Fruit fly (Drosophila melanogaster) whole organism, embryonic: ENCODE results near the gene Gk2.

Source experiments
- CG10147 ChIP-seq: fragments of 200-800 bp; sonication (Bioruptor generic); optimal IDR thresholded peaks from 2 replicates; lab custom pipeline; 2019; ENCODE audit warnings: missing biosample characterization, mild to moderate bottlenecking, missing genetic modification characterization, moderate library complexity
- CG12391 ChIP-seq: fragments of 200-800 bp; sonication (Bioruptor generic); optimal IDR thresholded peaks from 3 replicates; lab custom pipeline; 2018; ENCODE audit warnings: missing biosample characterization, mild to moderate bottlenecking, missing genetic modification characterization, moderate library complexity
- CG14441 ChIP-seq: fragments of 200-800 bp; sonication (Bioruptor generic); IDR thresholded peaks from 2 replicates; pipeline ENCODE4 v1.3.6; 2022; ENCODE audit warnings: missing biosample characterization, missing genetic modification characterization
- CG1529 ChIP-seq: fragments of 200-800 bp; sonication (Bioruptor generic); optimal IDR thresholded peaks from 3 replicates; lab custom pipeline; 2018; ENCODE audit warnings: missing biosample characterization, missing genetic modification characterization
- CG15601 ChIP-seq: fragments of 200-800 bp; sonication (Bioruptor generic); optimal IDR thresholded peaks from 3 replicates; lab custom pipeline; 2019; ENCODE audit warnings: missing biosample characterization, mild to moderate bottlenecking, missing genetic modification characterization, moderate library complexity
- CG17612 ChIP-seq: fragments of 200-800 bp; sonication (Bioruptor generic); IDR thresholded peaks from 2 replicates; pipeline ENCODE4 v1.3.6; 2022; ENCODE audit warnings: missing biosample characterization, missing genetic modification characterization
- CG18011 ChIP-seq: fragments of 200-800 bp; sonication (Bioruptor generic); optimal IDR thresholded peaks from 2 replicates; lab custom pipeline; 2017; ENCODE audit warnings: missing biosample characterization, missing genetic modification characterization, mild to moderate bottlenecking, moderate library complexity, missing genotype
- CG18599 ChIP-seq: fragments of 200-800 bp; sonication (Bioruptor generic); optimal IDR thresholded peaks from 3 replicates; lab custom pipeline; 2017; ENCODE audit warnings: missing biosample characterization, missing genetic modification characterization, mild to moderate bottlenecking, moderate library complexity, missing genetic modification reagents
- CG18764 ChIP-seq: fragments of 200-800 bp; sonication (Bioruptor generic); optimal IDR thresholded peaks from 3 replicates; lab custom pipeline; 2016; ENCODE audit warnings: missing biosample characterization, missing genetic modification characterization
- CG3838 ChIP-seq: fragments of 200-800 bp; sonication (Bioruptor generic); optimal IDR thresholded peaks from 3 replicates; lab custom pipeline; 2016; ENCODE audit warnings: missing biosample characterization, missing genetic modification characterization
- CG3995 ChIP-seq: fragments of 200-800 bp; sonication (Bioruptor generic); optimal IDR thresholded peaks from 3 replicates; lab custom pipeline; 2016; ENCODE audit warnings: missing biosample characterization, missing genetic modification characterization
- CG42726 ChIP-seq: fragments of 200-800 bp; sonication (Bioruptor generic); IDR thresholded peaks from 2 replicates; pipeline ENCODE4 v1.3.6; 2022; ENCODE audit warnings: missing biosample characterization, missing genetic modification characterization; ENCODE audit not compliant: partially characterized antibody
- CG4282 ChIP-seq: fragments of 200-800 bp; sonication (Bioruptor generic); optimal IDR thresholded peaks from 2 replicates; lab custom pipeline; 2016; ENCODE audit warnings: missing biosample characterization, missing genetic modification characterization
- CG6272 ChIP-seq: fragments of 200-800 bp; sonication (Bioruptor generic); IDR thresholded peaks from 2 replicates; pipeline ENCODE4 v1.3.6; 2022; ENCODE audit warnings: missing biosample characterization, missing genetic modification characterization
- CG7839 ChIP-seq: fragments of 200-800 bp; sonication (Bioruptor generic); optimal IDR thresholded peaks from 3 replicates; lab custom pipeline; 2018; ENCODE audit warnings: missing biosample characterization, mild to moderate bottlenecking, missing genetic modification characterization, moderate library complexity
- CG9876 ChIP-seq: fragments of 200-800 bp; sonication (Bioruptor generic); optimal IDR thresholded peaks from 2 replicates; lab custom pipeline; 2016; ENCODE audit warnings: missing biosample characterization, missing genetic modification characterization
- D19A ChIP-seq: fragments of 200-800 bp; optimal IDR thresholded peaks from 3 replicates; lab custom pipeline; 2019; ENCODE audit warnings: missing biosample characterization, mild to moderate bottlenecking, missing genetic modification characterization, moderate library complexity
- Deaf1 ChIP-seq: fragments of 200-800 bp; optimal IDR thresholded peaks from 3 replicates; lab custom pipeline; 2019; ENCODE audit warnings: missing biosample characterization, mild to moderate bottlenecking, missing genetic modification characterization, moderate library complexity
- E2f2 ChIP-seq: fragments of 200-800 bp; sonication (Bioruptor generic); IDR thresholded peaks from 2 replicates; pipeline ENCODE4 v1.3.6; 2022; ENCODE audit warnings: missing biosample characterization, missing genetic modification characterization
- H15 ChIP-seq: fragments of 200-800 bp; sonication (Bioruptor generic); IDR thresholded peaks from 3 replicates; pipeline ENCODE4 v1.3.6; 2022; ENCODE audit warnings: missing biosample characterization, missing genetic modification characterization
- HmgZ ChIP-seq: fragments of 200-800 bp; sonication (Bioruptor generic); optimal IDR thresholded peaks from 2 replicates; lab custom pipeline; 2018; ENCODE audit warnings: missing biosample characterization, mild to moderate bottlenecking, missing genetic modification characterization
- Lpt ChIP-seq: fragments of >200 bp; optimal IDR thresholded peaks from 2 replicates; lab custom pipeline; 2018; ENCODE audit warnings: missing biosample characterization, missing genetic modification characterization
- Med ChIP-seq: fragments of 200-800 bp; sonication (Bioruptor generic); peaks from one replicate; lab custom pipeline; 2016; ENCODE audit warnings: missing biosample characterization, missing genetic modification characterization, mild to moderate bottlenecking, inconsistent platforms, moderate library complexity
- Nf-YC ChIP-seq: fragments of 200-800 bp; optimal IDR thresholded peaks from 3 replicates; lab custom pipeline; 2019; ENCODE audit warnings: missing biosample characterization, mild to moderate bottlenecking, missing genetic modification characterization, moderate library complexity
- PHDP ChIP-seq: fragments of 200-800 bp; sonication (Bioruptor generic); optimal IDR thresholded peaks from 3 replicates; lab custom pipeline; 2018; ENCODE audit warnings: missing biosample characterization, mild to moderate bottlenecking, missing genetic modification characterization, moderate library complexity
- Ptx1 ChIP-seq: fragments of 200-800 bp; sonication (Bioruptor generic); IDR thresholded peaks from 2 replicates; pipeline ENCODE4 v1.3.6; 2022; ENCODE audit warnings: missing biosample characterization, missing genetic modification characterization
- abd-A ChIP-seq: fragments of 200-800 bp; sonication (Bioruptor generic); optimal IDR thresholded peaks from 3 replicates; lab custom pipeline; 2019; ENCODE audit warnings: missing biosample characterization, mild to moderate bottlenecking, missing genetic modification characterization, moderate library complexity
- amos ChIP-seq: fragments of 200-800 bp; sonication (Bioruptor generic); IDR thresholded peaks from 2 replicates; pipeline ENCODE4 v1.3.6; 2022; ENCODE audit warnings: missing biosample characterization, missing genetic modification characterization; ENCODE audit not compliant: partially characterized antibody
- ato ChIP-seq: fragments of 200-800 bp; sonication (Bioruptor generic); IDR thresholded peaks from 2 replicates; pipeline ENCODE4 v1.3.6; 2022; ENCODE audit warnings: missing biosample characterization, missing genetic modification characterization; ENCODE audit not compliant: partially characterized antibody
- bab2 ChIP-seq: fragments of 200-800 bp; sonication (Bioruptor generic); optimal IDR thresholded peaks from 2 replicates; lab custom pipeline; 2016; ENCODE audit warnings: missing biosample characterization, missing genetic modification characterization
- chm ChIP-seq: fragments of 200-800 bp; sonication (Bioruptor generic); IDR thresholded peaks from 2 replicates; pipeline ENCODE4 v1.3.6; 2022; ENCODE audit warnings: missing biosample characterization, missing genetic modification characterization
- chn ChIP-seq: fragments of 200-800 bp; sonication (Bioruptor generic); optimal IDR thresholded peaks from 2 replicates; lab custom pipeline; 2016; ENCODE audit warnings: missing biosample characterization, missing genetic modification characterization
- croc ChIP-seq: fragments of 200-800 bp; sonication (Bioruptor generic); conservative IDR thresholded peaks from 3 replicates; pipeline ENCODE4 v1.3.6; 2022; ENCODE audit warnings: missing biosample characterization, missing genetic modification characterization
- emc ChIP-seq: fragments of 200-800 bp; sonication (Bioruptor generic); optimal IDR thresholded peaks from 2 replicates; lab custom pipeline; 2016; ENCODE audit warnings: missing biosample characterization, missing genetic modification characterization
- ems ChIP-seq: fragments of 200-800 bp; sonication (Bioruptor generic); optimal IDR thresholded peaks from 3 replicates; lab custom pipeline; 2016; ENCODE audit warnings: missing biosample characterization, missing genetic modification characterization
- hkb ChIP-seq, 2 experiments: fragments of 200-800 bp in 1 of 2; fragments of >200 bp in 1 of 2; sonication (Bioruptor generic) in 1 of 2; IDR thresholded peaks in 1 of 2; optimal IDR thresholded peaks in 1 of 2; 2 replicates each; pipeline versions ENCODE4 v1.3.6 to Lab custom; 2017 to 2022; ENCODE audit warnings: missing biosample characterization in 1 of 2, missing genetic modification characterization in 1 of 2
- insv ChIP-seq, 2 experiments: fragments of 200-800 bp; sonication (Bioruptor generic); optimal IDR thresholded peaks; 3 replicates each; lab custom pipeline; 2016 to 2018; ENCODE audit warnings: missing biosample characterization in 2 of 2, missing genetic modification characterization in 2 of 2
- inv ChIP-seq: fragments of 200-800 bp; sonication (Bioruptor generic); IDR thresholded peaks from 2 replicates; pipeline ENCODE4 v1.3.6; 2022; ENCODE audit warnings: missing biosample characterization, missing genetic modification characterization; ENCODE audit not compliant: partially characterized antibody
- lab ChIP-seq: fragments of 200-800 bp; sonication (Bioruptor generic); optimal IDR thresholded peaks from 3 replicates; lab custom pipeline; 2017; ENCODE audit warnings: missing biosample characterization, missing genetic modification characterization, mild to moderate bottlenecking, moderate library complexity, missing genetic modification reagents
- lov ChIP-seq, 2 experiments: fragments of 200-800 bp in 1 of 2; fragments of >200 bp in 1 of 2; sonication (Bioruptor generic) in 1 of 2; IDR thresholded peaks in 1 of 2; optimal IDR thresholded peaks in 1 of 2; 2 replicates in 1 of 2; 3 replicates in 1 of 2; pipeline versions ENCODE4 v1.3.6 to Lab custom; 2017 to 2022; ENCODE audit warnings: missing biosample characterization in 1 of 2, missing genetic modification characterization in 1 of 2
- oc ChIP-seq: fragments of 200-800 bp; sonication (Bioruptor generic); optimal IDR thresholded peaks from 2 replicates; lab custom pipeline; 2018; ENCODE audit warnings: missing biosample characterization, mild to moderate bottlenecking, missing genetic modification characterization, moderate library complexity
- phol ChIP-seq: fragments of 200-800 bp; sonication (Bioruptor generic); optimal IDR thresholded peaks from 3 replicates; lab custom pipeline; 2018; ENCODE audit warnings: missing biosample characterization, mild to moderate bottlenecking, missing genetic modification characterization, moderate library complexity
- pros ChIP-seq: fragments of 200-800 bp; sonication (Bioruptor generic); optimal IDR thresholded peaks from 3 replicates; lab custom pipeline; 2019; ENCODE audit warnings: missing biosample characterization, mild to moderate bottlenecking, missing genetic modification characterization, moderate library complexity
- rib ChIP-seq: fragments of 200-800 bp; sonication (Bioruptor generic); IDR thresholded peaks from 2 replicates; pipeline ENCODE4 v1.3.6; 2022; ENCODE audit warnings: missing biosample characterization, missing genetic modification characterization
- sima ChIP-seq: fragments of 200-800 bp; sonication (Bioruptor generic); optimal IDR thresholded peaks from 2 replicates; lab custom pipeline; 2016; ENCODE audit warnings: missing biosample characterization, missing genetic modification characterization
- stwl ChIP-seq: fragments of 200-800 bp; sonication (Bioruptor generic); optimal IDR thresholded peaks from 3 replicates; lab custom pipeline; 2018; ENCODE audit warnings: missing biosample characterization, mild to moderate bottlenecking, missing genetic modification characterization, moderate library complexity
- sug ChIP-seq: fragments of 200-800 bp; optimal IDR thresholded peaks from 2 replicates; lab custom pipeline; 2019; ENCODE audit warnings: missing biosample characterization, mild to moderate bottlenecking, missing genetic modification characterization, moderate library complexity

The Gk2 gene

DNA sequence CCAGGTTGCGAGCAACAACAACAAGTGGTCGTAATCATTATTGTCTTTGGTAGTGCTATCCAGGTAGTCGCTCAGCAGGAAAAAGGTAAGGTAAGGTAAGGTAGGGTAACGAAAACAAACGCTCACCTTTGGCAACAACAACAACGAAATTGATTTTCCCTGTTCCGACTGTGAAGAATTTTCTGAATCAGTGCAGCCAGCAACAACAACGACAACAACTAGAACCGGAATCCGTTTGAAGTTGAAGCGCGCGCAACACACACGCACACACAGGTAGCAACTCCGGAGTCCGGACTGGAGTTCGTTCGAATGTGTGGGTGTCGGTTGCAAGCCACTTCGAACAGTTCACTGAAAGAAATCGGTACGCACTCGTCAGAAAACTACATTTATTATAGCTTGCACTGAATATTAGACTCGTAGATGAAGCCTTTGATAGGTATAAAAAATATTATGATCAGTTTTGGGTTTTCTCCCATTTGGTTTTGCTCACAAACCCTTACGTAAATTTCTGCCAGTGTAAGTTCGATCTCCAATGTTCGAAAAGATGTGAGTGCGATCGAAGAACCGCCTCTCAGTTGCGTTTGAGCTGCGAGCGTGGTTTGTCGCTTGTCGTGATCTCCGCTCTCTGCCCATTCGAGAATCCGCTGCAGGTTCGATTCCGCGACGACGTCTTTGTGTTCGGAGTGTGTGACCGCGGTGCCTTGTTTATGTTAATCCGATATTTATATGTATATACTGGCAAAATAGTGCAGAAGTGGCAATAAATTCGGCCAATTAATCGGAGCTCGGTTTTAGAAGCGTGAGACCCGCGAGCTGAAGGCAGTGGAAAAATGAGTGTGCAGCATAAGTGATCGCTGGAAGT is 8.4 kb downstream of the Gk2 start, which contains the start of gene CG13921 (continued):
- TF ChIP-seq croc: peak; percentile 98
- peak; percentile 99 for TF ChIP-seq H15 (GFP tag; lab: Robert Waterston, UW)
- no peak for TF ChIP-seq hkb (optimal IDR thresholded peaks at IDR 0.05; lab: Kevin White, UChicago)
- peak; percentile 99 for TF ChIP-seq hkb (GFP tag; IDR thresholded peaks at IDR 0.05; lab: Robert Waterston, UW)
- peak; percentile 99 for TF ChIP-seq phol (tag; lab: Kevin White, UChicago)
- peak; percentile 100 for TF ChIP-seq chn (GFP tag; lab: Kevin White, UChicago)
- TF ChIP-seq E2f2 (GFP tag; lab: Robert Waterston, UW): peak; percentile 85
- peak; percentile 69 for TF ChIP-seq abd-A
- TF ChIP-seq sima (GFP tag; lab: Kevin White, UChicago): peak; percentile 98
- TF ChIP-seq ems: peak; percentile 99
- TF ChIP-seq CG15601 (tag; lab: Kevin White, UChicago): peak; percentile 97
- peak; percentile 88 for TF ChIP-seq CG18011 (GFP tag; lab: Kevin White, UChicago)
- peak; percentile 93 for TF ChIP-seq CG17612 (GFP tag; lab: Robert Waterston, UW)
- peak; percentile 86 for TF ChIP-seq Deaf1 (tag; lab: Kevin White, UChicago)
- TF ChIP-seq Med: peak; percentile 100
- TF ChIP-seq oc (tag; lab: Kevin White, UChicago): peak; percentile 99
- peak; percentile 99 for TF ChIP-seq lab
- TF ChIP-seq rib (GFP tag; lab: Robert Waterston, UW): peak; percentile 97
- TF ChIP-seq inv (GFP tag; lab: Robert Waterston, UW): no peak
- peak; percentile 98 for TF ChIP-seq CG1529 (GFP tag; lab: Kevin White, UChicago)
- TF ChIP-seq Ptx1 (GFP tag; lab: Robert Waterston, UW): peak; percentile 95
- TF ChIP-seq stwl (tag; lab: Kevin White, UChicago): peak; percentile 95
- TF ChIP-seq CG14441 (GFP tag; lab: Robert Waterston, UW): peak; percentile 97
- TF ChIP-seq, all 482 proteins: peak for 437

DNA sequence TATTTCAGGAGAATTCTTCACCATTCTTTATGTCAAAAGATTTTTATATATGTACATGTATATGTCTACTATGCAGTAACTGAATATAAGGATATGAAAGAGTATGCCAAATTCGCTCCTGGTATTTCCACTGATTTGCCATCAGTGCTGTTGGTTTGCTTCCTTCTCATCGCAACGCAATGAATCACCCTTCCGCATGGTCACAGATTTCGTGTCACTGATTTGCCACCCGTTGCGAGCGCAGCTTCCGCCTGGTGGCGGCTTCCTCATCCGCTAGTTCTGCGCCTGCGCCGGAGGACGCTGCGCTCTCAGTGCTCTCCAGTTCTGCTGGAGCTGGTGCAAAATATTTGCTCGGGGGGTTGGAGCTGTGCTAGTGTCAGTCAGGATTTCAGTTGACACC is 10.0 kb downstream of the Gk2 start:
- TF ChIP-seq bab2 (GFP tag; lab: Kevin White, UChicago): no peak
- no peak for TF ChIP-seq Lpt (GFP tag; lab: Kevin White, UChicago)
- no peak for TF ChIP-seq sug
- peak; percentile 69 for TF ChIP-seq D19A
- no peak for TF ChIP-seq CG4282 (GFP tag; lab: Kevin White, UChicago)
- no peak for TF ChIP-seq amos
- TF ChIP-seq insv (GFP tag; optimal IDR thresholded peaks at IDR 0.05; lab: Kevin White, UChicago): no peak
- TF ChIP-seq CG3995 (GFP tag; lab: Kevin White, UChicago): peak; percentile 94
- TF ChIP-seq HmgZ (tag; lab: Kevin White, UChicago): no peak
- no peak for TF ChIP-seq lov (optimal IDR thresholded peaks at IDR 0.05; lab: Kevin White, UChicago)
- no peak for TF ChIP-seq lov (GFP tag; IDR thresholded peaks at IDR 0.05; lab: Robert Waterston, UW)
- TF ChIP-seq CG18764: no peak
- TF ChIP-seq CG3838 (GFP tag; lab: Kevin White, UChicago): no peak
- TF ChIP-seq CG18599 (GFP tag; lab: Kevin White, UChicago): peak; percentile 14
- TF ChIP-seq CG42726 (GFP tag; lab: Robert Waterston, UW): no peak
- TF ChIP-seq CG10147 (GFP tag; lab: Kevin White, UChicago): no peak
- TF ChIP-seq CG12391 (tag; lab: Kevin White, UChicago): no peak
- no peak for TF ChIP-seq PHDP (tag; lab: Kevin White, UChicago)
- TF ChIP-seq CG7839 (tag; lab: Kevin White, UChicago): no peak
- no peak for TF ChIP-seq ato (GFP tag; lab: Robert Waterston, UW)
- TF ChIP-seq oc (tag; lab: Kevin White, UChicago): no peak
- TF ChIP-seq CG9876 (GFP tag; lab: Kevin White, UChicago): no peak
- TF ChIP-seq pros (GFP tag; lab: Kevin White, UChicago): no peak
- TF ChIP-seq emc (GFP tag; lab: Kevin White, UChicago): no peak
- TF ChIP-seq chm (GFP tag; lab: Robert Waterston, UW): no peak
- TF ChIP-seq Nf-YC (tag; lab: Kevin White, UChicago): peak; percentile 12
- TF ChIP-seq CG6272 (GFP tag; lab: Robert Waterston, UW): no peak
